Fruit fly (Drosophila melanogaster): ENCODE results near the gene SsRbeta.

The SsRbeta gene

dm6 chr3L:16151742-16152141 lies 22.3 kb downstream of the SsRbeta start:
- no peak for TF ChIP-seq CG6163 (GFP tag; IDR thresholded peaks at IDR 0.05)
- peak; percentile 19 for TF ChIP-seq CG32006 (GFP tag; optimal IDR thresholded peaks at IDR 0.05)
- TF ChIP-seq CG15336 (GFP tag; IDR thresholded peaks at IDR 0.05): 0 out of 2 replicates have a peak, but pooled peaks have one; percentile 21

- no peak for TF ChIP-seq CG6854 (GFP tag; optimal IDR thresholded peaks at IDR 0.05)
- TF ChIP-seq esn (GFP tag; optimal IDR thresholded peaks at IDR 0.05): no peak
- no peak for TF ChIP-seq cyc (GFP tag; optimal IDR thresholded peaks at IDR 0.05)
- no peak for TF ChIP-seq CG11294 (GFP tag; IDR thresholded peaks at IDR 0.05)
- no peak for TF ChIP-seq Sox102F (GFP tag; optimal IDR thresholded peaks at IDR 0.05)
- TF ChIP-seq OdsH (GFP tag; optimal IDR thresholded peaks at IDR 0.05): peak; percentile 13
- TF ChIP-seq CG1621 (tag; optimal IDR thresholded peaks at IDR 0.05): no peak
- TF ChIP-seq Sox15 (GFP tag; optimal IDR thresholded peaks at IDR 0.05): no peak
- TF ChIP-seq ss (GFP tag; optimal IDR thresholded peaks at IDR 0.05): peak; percentile 15 to 53
- no peak for TF ChIP-seq CG4318 (GFP tag; optimal IDR thresholded peaks at IDR 0.05)
- TF ChIP-seq Smox (GFP tag; optimal IDR thresholded peaks at IDR 0.05): no peak
- peak; percentile 45 for TF ChIP-seq svp (GFP tag)
- TF ChIP-seq CG15336 (GFP tag; IDR thresholded peaks at IDR 0.05): peak; percentile 44; the same call in 1 of the 2 replicates
- no peak for TF ChIP-seq CG10669 (GFP tag; optimal IDR thresholded peaks at IDR 0.05)
- TF ChIP-seq CG8319 (GFP tag; optimal IDR thresholded peaks at IDR 0.05): no peak
- TF ChIP-seq Ets96B (tag; optimal IDR thresholded peaks at IDR 0.05): no peak
- no peak for TF ChIP-seq CG11762 (GFP tag; optimal IDR thresholded peaks at IDR 0.05; ENCODE audit: insufficient read depth)
- peak; percentile 64 for TF ChIP-seq Eip78C (GFP tag)
- no peak for TF ChIP-seq salr (GFP tag; optimal IDR thresholded peaks at IDR 0.05)
- TF ChIP-seq vri (GFP tag; optimal IDR thresholded peaks at IDR 0.05): no peak
- no peak for TF ChIP-seq dac (GFP tag; optimal IDR thresholded peaks at IDR 0.05)
- no peak for TF ChIP-seq CG8632 (GFP tag; optimal IDR thresholded peaks at IDR 0.05)
- TF ChIP-seq Hr39 (GFP tag; optimal IDR thresholded peaks at IDR 0.05): no peak
- TF ChIP-seq CG9139 (GFP tag; optimal IDR thresholded peaks at IDR 0.05): peak; percentile 30
- TF ChIP-seq Hr4 (GFP tag; optimal IDR thresholded peaks at IDR 0.05): no peak
- TF ChIP-seq pdm3 (GFP tag; optimal IDR thresholded peaks at IDR 0.05): no peak
- peak; percentile 41 for TF ChIP-seq Gug (GFP tag; IDR thresholded peaks at IDR 0.05)
- peak; percentile 59 for TF ChIP-seq CG8119 (GFP tag; IDR thresholded peaks at IDR 0.05)
- TF ChIP-seq CG32006 (GFP tag; optimal IDR thresholded peaks at IDR 0.05): no peak
- TF ChIP-seq CG6276 (GFP tag; optimal IDR thresholded peaks at IDR 0.05): peak; percentile 59
- TF ChIP-seq CG6163 (GFP tag; IDR thresholded peaks at IDR 0.05): peak; percentile 79; the same call in 2 of the 3 replicates
- no peak for TF ChIP-seq fkh (GFP tag; optimal IDR thresholded peaks at IDR 0.05)
- no peak for TF ChIP-seq CG7368 (GFP tag; optimal IDR thresholded peaks at IDR 0.05)
- peak; percentile 17 for TF ChIP-seq spab (GFP tag; optimal IDR thresholded peaks at IDR 0.05)
- no peak for TF ChIP-seq CG6792 (GFP tag; optimal IDR thresholded peaks at IDR 0.05)
- no peak for TF ChIP-seq CG10631 (GFP tag; optimal IDR thresholded peaks at IDR 0.05)
- TF ChIP-seq acj6 (GFP tag; optimal IDR thresholded peaks at IDR 0.05): no peak
- no peak for TF ChIP-seq Blimp-1 (GFP tag; optimal IDR thresholded peaks at IDR 0.05)
- no peak for TF ChIP-seq fd85E (GFP tag; optimal IDR thresholded peaks at IDR 0.05)
- no peak for TF ChIP-seq CG3032 (tag; optimal IDR thresholded peaks at IDR 0.05)
- TF ChIP-seq CG16779 (tag; optimal IDR thresholded peaks at IDR 0.05): peak; percentile 19
- peak; percentile 53 for TF ChIP-seq CG6808 (GFP tag; optimal IDR thresholded peaks at IDR 0.05)
- TF ChIP-seq Eip75B (GFP tag; optimal IDR thresholded peaks at IDR 0.05): no peak
- TF ChIP-seq Hr38 (GFP tag; optimal IDR thresholded peaks at IDR 0.05): no peak
- TF ChIP-seq eg (GFP tag; IDR thresholded peaks at IDR 0.05): peak; percentile 70; the same call in 2 of the 3 replicates
- peak; percentile 37 for TF ChIP-seq Lpt (GFP tag; optimal IDR thresholded peaks at IDR 0.05)
- no peak for TF ChIP-seq net (GFP tag; optimal IDR thresholded peaks at IDR 0.05)
- no peak for TF ChIP-seq topi (GFP tag; optimal IDR thresholded peaks at IDR 0.05)
- TF ChIP-seq CG34406 (GFP tag; optimal IDR thresholded peaks at IDR 0.05): no peak
- no peak for TF ChIP-seq CG11902 (GFP tag; optimal IDR thresholded peaks at IDR 0.05)
Measured at dm6 chr3L:16153089-16153488, 23.7 kb downstream of the SsRbeta start.

Data from whole organism, prepupa.